Worm (Caenorhabditis elegans) whole organism, early embryonic: Measurements from ENCODE around the gene nduf-2.2.

Experiments used
- B0310.2 ChIP-seq: sonication (generic microtip); optimal IDR thresholded peaks from 2 replicates; lab custom pipeline; 2016; ENCODE audit warnings: mild to moderate bottlenecking, missing genetic modification characterization, missing compliant biosample characterization
- F13C5.2 ChIP-seq: sonication (generic microtip); optimal IDR thresholded peaks from 2 replicates; lab custom pipeline; 2017; ENCODE audit warnings: mild to moderate bottlenecking, missing genetic modification characterization, inconsistent platforms, missing compliant biosample characterization
- aly-1 ChIP-seq: sonication (generic microtip); optimal IDR thresholded peaks from 2 replicates; lab custom pipeline; 2016; ENCODE audit warnings: missing genetic modification characterization, missing compliant biosample characterization
- ama-1 ChIP-seq: fragments of 150-350 bp; optimal IDR thresholded peaks from 2 replicates; lab custom pipeline; 2014
- ceh-13 ChIP-seq: fragments of 200-800 bp; sonication (Bioruptor generic); optimal IDR thresholded peaks from 2 replicates; lab custom pipeline; 2018; ENCODE audit warnings: mild to moderate bottlenecking, missing genetic modification characterization, missing compliant biosample characterization
- ceh-36 ChIP-seq: sonication (generic microtip); optimal IDR thresholded peaks from 2 replicates; lab custom pipeline; 2016; ENCODE audit warnings: missing genetic modification characterization, inconsistent platforms, missing compliant biosample characterization
- ets-7 ChIP-seq: sonication (generic microtip); optimal IDR thresholded peaks from 2 replicates; lab custom pipeline; 2016; ENCODE audit warnings: missing genotype, missing genetic modification characterization, missing compliant biosample characterization
- flt-1 ChIP-seq: fragments of 200-800 bp; sonication (Bioruptor generic); IDR thresholded peaks from 2 replicates; pipeline ENCODE4 v1.3.6; 2022; ENCODE audit warnings: missing genetic modification characterization, missing compliant biosample characterization
- hmbx-1 ChIP-seq: sonication (generic microtip); optimal IDR thresholded peaks from 2 replicates; lab custom pipeline; 2016; ENCODE audit warnings: mild to moderate bottlenecking, missing genetic modification characterization, missing compliant biosample characterization
- hmg-4 ChIP-seq: fragments of 200-800 bp; sonication (Bioruptor generic); optimal IDR thresholded peaks from 2 replicates; lab custom pipeline; 2018; ENCODE audit warnings: mild to moderate bottlenecking, missing genetic modification characterization, missing compliant biosample characterization
- hnd-1 ChIP-seq: sonication (generic microtip); optimal IDR thresholded peaks from 2 replicates; lab custom pipeline; 2016; ENCODE audit warnings: missing genetic modification characterization, missing compliant biosample characterization
- pes-1 ChIP-seq: fragments of 200-800 bp; sonication (Bioruptor generic); IDR thresholded peaks from 2 replicates; pipeline ENCODE4 v1.3.6; 2022; ENCODE audit warnings: missing genetic modification reagents, missing genetic modification characterization, missing compliant biosample characterization
- scrt-1 ChIP-seq: fragments of 200-800 bp; sonication (Bioruptor generic); IDR thresholded peaks from 2 replicates; pipeline ENCODE4 v1.3.6; 2022; ENCODE audit warnings: missing genetic modification characterization, missing compliant biosample characterization
- sea-1 ChIP-seq: fragments of 200-800 bp; sonication (Bioruptor generic); conservative IDR thresholded peaks from 2 replicates; pipeline ENCODE4 v1.3.6; 2022; ENCODE audit warnings: missing genetic modification characterization, missing compliant biosample characterization
- tbx-11 ChIP-seq: fragments of 200-800 bp; sonication (Bioruptor generic); IDR thresholded peaks from 2 replicates; pipeline ENCODE4 v1.3.6; 2022; ENCODE audit warnings: missing genetic modification characterization, missing compliant biosample characterization
- tbx-37 ChIP-seq: fragments of 200-800 bp; sonication (Bioruptor generic); conservative IDR thresholded peaks from 2 replicates; pipeline ENCODE4 v1.3.6; 2022; ENCODE audit warnings: missing genetic modification reagents, missing genetic modification characterization, missing compliant biosample characterization
- tra-4 ChIP-seq: sonication (generic microtip); optimal IDR thresholded peaks from 2 replicates; lab custom pipeline; 2017; ENCODE audit warnings: missing genetic modification characterization, missing compliant biosample characterization

Gene nduf-2.2

DNA sequence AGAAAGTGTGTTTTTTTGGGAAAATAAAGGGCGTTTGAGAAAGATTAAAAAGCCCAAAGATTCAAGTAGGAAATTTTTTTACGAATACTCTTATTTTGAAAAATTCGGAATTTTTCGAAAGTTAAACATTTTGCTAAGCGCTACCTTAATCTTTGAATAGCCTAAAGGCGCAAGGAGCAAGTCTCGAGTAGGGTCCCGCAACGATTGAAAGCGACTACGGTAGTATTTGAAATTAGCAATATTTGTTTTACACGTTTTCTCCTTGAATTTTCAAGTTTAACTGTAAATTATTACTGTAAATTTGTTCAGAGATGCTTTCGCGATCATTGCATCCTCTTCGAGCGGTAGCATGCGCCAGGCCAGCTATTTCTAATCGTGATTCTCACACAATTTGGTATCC is at the start of gene nduf-2.2:
nduf-2.2 (plus strand) TSS at position 310 of the 400 bp plus-strand sequence.
- no peak for TF ChIP-seq flt-1 (GFP tag; lab: Robert Waterston, UW)
- no peak for TF ChIP-seq ceh-13 (GFP tag; lab: Kevin White, UChicago)
- no peak for TF ChIP-seq ets-7
- no peak for TF ChIP-seq hmbx-1
- TF ChIP-seq scrt-1 = no peak
- no peak for TF ChIP-seq ceh-36 (tag; lab: Kevin White, UChicago)
- TF ChIP-seq hnd-1 = no peak
- no peak for TF ChIP-seq aly-1
- no peak for TF ChIP-seq ama-1 (lab: Kevin White, UChicago)
- no peak for TF ChIP-seq pes-1 (GFP tag; lab: Robert Waterston, UW)
- no peak for TF ChIP-seq tbx-11 (GFP tag; lab: Robert Waterston, UW)
- no peak for TF ChIP-seq B0310.2 (tag; lab: Kevin White, UChicago)
- TF ChIP-seq tbx-37 (GFP tag; lab: Robert Waterston, UW) = no peak
- TF ChIP-seq F13C5.2 (tag; lab: Kevin White, UChicago) = no peak
- no peak for TF ChIP-seq sea-1 (GFP tag; lab: Robert Waterston, UW)
- TF ChIP-seq hmg-4 = no peak
- TF ChIP-seq tra-4 (tag; lab: Kevin White, UChicago) = no peak

ce11 chrIII:6415306-6415973 is 49.6 kb upstream of the nduf-2.2 start, which contains the start of gene nas-4:
Gene nas-4, minus strand, starts transcription at chrIII:6415656.
- TF ChIP-seq F13C5.2 (tag; lab: Kevin White, UChicago) (no peak), ceh-13 (GFP tag; lab: Kevin White, UChicago) (no peak), ceh-36 (tag; lab: Kevin White, UChicago) (no peak), hmg-4 (no peak), ets-7 (no peak), hnd-1 (no peak)

DNA sequence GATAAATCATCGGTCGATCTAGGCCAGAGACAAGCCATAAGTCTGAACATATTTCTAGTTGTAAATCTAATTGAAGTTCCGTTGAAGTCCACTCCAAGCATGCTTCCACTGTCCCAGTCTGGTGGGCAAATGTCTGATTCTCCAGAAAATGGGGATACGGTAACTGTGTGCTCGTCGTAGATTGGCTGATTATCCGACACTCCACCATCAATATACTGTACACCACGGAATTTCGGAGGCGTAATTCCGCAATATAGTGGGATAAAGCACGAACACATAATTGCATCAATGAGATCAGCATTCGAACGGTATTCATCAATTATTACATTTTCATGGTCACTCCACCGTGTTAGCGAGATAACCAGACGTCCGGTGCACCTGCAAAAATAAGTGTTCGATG is 46.8 kb upstream of the nduf-2.2 start:
- TF ChIP-seq scrt-1 = no peak
- no peak for TF ChIP-seq pes-1 (GFP tag; lab: Robert Waterston, UW)
- TF ChIP-seq aly-1 = no peak
- TF ChIP-seq ama-1 (lab: Kevin White, UChicago) = no peak
- TF ChIP-seq ceh-36 (tag; lab: Kevin White, UChicago) = no peak
- no peak for TF ChIP-seq flt-1 (GFP tag; lab: Robert Waterston, UW)
- TF ChIP-seq ceh-13 (GFP tag; lab: Kevin White, UChicago) = no peak
- TF ChIP-seq sea-1 (GFP tag; lab: Robert Waterston, UW) = no peak

DNA sequence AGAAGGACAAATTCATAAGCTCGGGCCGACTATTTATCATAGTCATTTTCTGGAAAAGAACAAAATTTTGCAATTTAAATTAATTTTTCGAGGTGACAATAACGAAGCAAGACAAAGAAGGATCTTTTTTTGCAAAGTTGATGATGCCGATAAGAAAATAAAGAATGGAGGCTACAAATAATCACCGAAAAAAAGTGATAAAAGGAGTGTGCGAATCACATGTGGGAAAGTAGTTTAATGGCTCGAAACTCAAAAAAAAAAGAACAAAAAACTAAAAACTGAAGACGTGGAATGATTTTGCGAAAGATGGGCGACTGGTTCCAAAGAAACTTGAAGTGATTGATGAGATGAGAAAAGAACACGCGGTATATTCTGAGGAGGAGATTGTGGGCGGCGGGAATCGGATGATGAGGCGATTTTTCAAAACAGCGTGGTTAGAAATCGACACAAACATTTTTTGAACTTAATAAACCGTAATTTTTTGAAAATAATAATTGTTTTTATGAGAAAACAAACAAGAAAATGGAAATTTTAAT is 45.5 kb upstream of the nduf-2.2 start, which contains the start of gene atgl-1:
atgl-1 (minus strand) TSS at position 51 of the 536 bp plus-strand sequence.
- TF ChIP-seq ceh-36 (tag; lab: Kevin White, UChicago) (no peak), ama-1 (lab: Kevin White, UChicago) (no peak), tbx-37 (GFP tag; lab: Robert Waterston, UW) (no peak), flt-1 (GFP tag; lab: Robert Waterston, UW) (no peak), pes-1 (GFP tag; lab: Robert Waterston, UW) (no peak), aly-1 (no peak), ets-7 (no peak), sea-1 (GFP tag; lab: Robert Waterston, UW) (no peak), tbx-11 (GFP tag; lab: Robert Waterston, UW) (no peak), B0310.2 (tag; lab: Kevin White, UChicago) (no peak), hnd-1 (no peak), tra-4 (tag; lab: Kevin White, UChicago) (no peak), hmg-4 (no peak), hmbx-1 (no peak)

DNA sequence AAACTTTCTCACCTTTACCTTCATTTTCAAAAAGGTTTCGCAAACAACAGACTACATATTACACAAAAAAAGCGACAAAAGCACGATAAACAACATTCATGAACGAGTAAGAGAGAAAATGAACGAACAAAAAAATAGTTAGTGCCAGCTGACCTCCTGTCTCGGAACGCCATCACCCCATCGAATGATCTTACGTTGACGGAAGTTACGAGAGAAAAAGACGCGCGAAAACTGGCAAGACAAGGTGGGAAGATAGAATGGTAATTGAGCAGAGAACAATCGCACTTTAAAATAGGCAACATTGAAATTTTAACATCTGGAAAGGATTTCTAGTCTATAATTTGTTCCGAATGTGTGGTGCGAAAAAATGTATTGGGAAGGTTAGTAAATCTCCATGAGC is 44.8 kb upstream of the nduf-2.2 start:
- TF ChIP-seq tbx-37 (GFP tag; lab: Robert Waterston, UW) (no peak), scrt-1 (no peak), aly-1 (no peak), flt-1 (GFP tag; lab: Robert Waterston, UW) (no peak), tbx-11 (GFP tag; lab: Robert Waterston, UW) (no peak)

ce11 chrIII:6420995-6421404 is 44.0 kb upstream of the nduf-2.2 start:
- TF ChIP-seq hnd-1 (no peak), F13C5.2 (tag; lab: Kevin White, UChicago) (no peak), ama-1 (lab: Kevin White, UChicago) (no peak), ets-7 (no peak), flt-1 (GFP tag; lab: Robert Waterston, UW) (no peak), B0310.2 (tag; lab: Kevin White, UChicago) (no peak), tra-4 (tag; lab: Kevin White, UChicago) (no peak)

DNA sequence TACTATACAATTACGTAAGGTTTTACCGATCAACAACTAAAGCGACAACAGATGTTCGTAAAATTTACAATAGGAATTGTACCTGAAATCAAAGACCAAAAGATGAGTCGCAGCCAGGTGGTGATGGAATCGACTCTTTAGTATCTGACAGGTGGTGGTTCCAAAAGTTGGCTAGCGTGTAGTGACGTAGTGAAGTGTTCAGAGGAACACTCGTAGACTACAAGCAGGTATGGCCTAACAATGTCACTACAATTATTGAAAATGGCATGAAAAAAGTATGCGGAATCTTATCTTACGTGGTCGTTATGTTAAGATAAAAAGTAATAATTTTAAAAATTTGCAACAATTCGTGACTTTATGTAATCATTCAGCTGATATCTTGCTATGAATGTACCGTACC is 43.5 kb upstream of the nduf-2.2 start:
- TF ChIP-seq ets-7 = no peak
- TF ChIP-seq hmbx-1 = no peak
- TF ChIP-seq sea-1 (GFP tag; lab: Robert Waterston, UW) = no peak
- TF ChIP-seq tbx-11 (GFP tag; lab: Robert Waterston, UW) = no peak
- TF ChIP-seq pes-1 (GFP tag; lab: Robert Waterston, UW) = no peak
- TF ChIP-seq F13C5.2 (tag; lab: Kevin White, UChicago) = no peak
- TF ChIP-seq ceh-13 (GFP tag; lab: Kevin White, UChicago) = no peak
- TF ChIP-seq ceh-36 (tag; lab: Kevin White, UChicago) = no peak
- no peak for TF ChIP-seq hmg-4
- no peak for TF ChIP-seq tbx-37 (GFP tag; lab: Robert Waterston, UW)
- no peak for TF ChIP-seq ama-1 (lab: Kevin White, UChicago)
- TF ChIP-seq tra-4 (tag; lab: Kevin White, UChicago) = no peak
- TF ChIP-seq scrt-1 = no peak
- TF ChIP-seq aly-1 = no peak
- TF ChIP-seq hnd-1 = no peak
- TF ChIP-seq B0310.2 (tag; lab: Kevin White, UChicago) = no peak
- no peak for TF ChIP-seq flt-1 (GFP tag; lab: Robert Waterston, UW)
